Fruit fly (Drosophila melanogaster) whole organism, embryonic: Measurements from ENCODE around the gene Rab5.

Source experiments
- Aef1 ChIP-seq: fragments of 200-800 bp; sonication (Bioruptor generic); IDR thresholded peaks from 3 replicates; pipeline ENCODE4 v1.3.6; 2022; ENCODE audit warnings: missing biosample characterization, missing genetic modification characterization
- CG10321 ChIP-seq: fragments of 200-800 bp; sonication (Bioruptor generic); IDR thresholded peaks from 2 replicates; pipeline ENCODE4 v1.3.6; 2022; ENCODE audit warnings: missing biosample characterization, missing genetic modification characterization
- CG10543 ChIP-seq: fragments of 200-800 bp; sonication (Bioruptor generic); optimal IDR thresholded peaks from 3 replicates; lab custom pipeline; 2017; ENCODE audit warnings: missing biosample characterization, mild to moderate bottlenecking, missing genetic modification characterization, moderate library complexity
- CG10959 ChIP-seq: fragments of 200-800 bp; sonication (Bioruptor generic); IDR thresholded peaks from 2 replicates; pipeline ENCODE4 v1.3.6; 2022; ENCODE audit warnings: missing biosample characterization, missing genetic modification characterization
- CG11398 ChIP-seq: fragments of 200-800 bp; sonication (Bioruptor generic); optimal IDR thresholded peaks from 2 replicates; lab custom pipeline; 2016; ENCODE audit warnings: missing biosample characterization, missing genetic modification characterization
- CG11504 ChIP-seq: fragments of 200-800 bp; sonication (Bioruptor generic); optimal IDR thresholded peaks from 3 replicates; lab custom pipeline; 2019; ENCODE audit warnings: missing biosample characterization, mild to moderate bottlenecking, missing genetic modification characterization, moderate library complexity
- CG13894 ChIP-seq: fragments of 200-800 bp; sonication (Bioruptor generic); optimal IDR thresholded peaks from 3 replicates; lab custom pipeline; 2018; ENCODE audit warnings: missing biosample characterization, mild to moderate bottlenecking, missing genetic modification characterization, moderate library complexity
- CG15269 ChIP-seq: fragments of 200-800 bp; sonication (Bioruptor generic); optimal IDR thresholded peaks from 2 replicates; lab custom pipeline; 2018; ENCODE audit warnings: missing biosample characterization, mild to moderate bottlenecking, missing genetic modification characterization, moderate library complexity
- CG15479 ChIP-seq: fragments of 200-800 bp; sonication (Bioruptor generic); optimal IDR thresholded peaks from 3 replicates; lab custom pipeline; 2019; ENCODE audit warnings: missing biosample characterization, mild to moderate bottlenecking, missing genetic modification characterization, moderate library complexity
- CG15601 ChIP-seq: fragments of 200-800 bp; sonication (Bioruptor generic); optimal IDR thresholded peaks from 3 replicates; lab custom pipeline; 2019; ENCODE audit warnings: missing biosample characterization, mild to moderate bottlenecking, missing genetic modification characterization, moderate library complexity
- CG17612 ChIP-seq: fragments of 200-800 bp; sonication (Bioruptor generic); IDR thresholded peaks from 2 replicates; pipeline ENCODE4 v1.3.6; 2022; ENCODE audit warnings: missing biosample characterization, missing genetic modification characterization
- CG17802 ChIP-seq: fragments of 200-800 bp; sonication (Bioruptor generic); optimal IDR thresholded peaks from 2 replicates; lab custom pipeline; 2018; ENCODE audit warnings: missing biosample characterization, mild to moderate bottlenecking, missing genetic modification characterization, moderate library complexity
- CG2116 ChIP-seq: fragments of 200-800 bp; sonication (Bioruptor generic); optimal IDR thresholded peaks from 3 replicates; lab custom pipeline; 2018; ENCODE audit warnings: missing biosample characterization, mild to moderate bottlenecking, missing genetic modification characterization
- CG30431 ChIP-seq: fragments of 200-800 bp; sonication (Bioruptor generic); optimal IDR thresholded peaks from 2 replicates; lab custom pipeline; 2017; ENCODE audit warnings: missing biosample characterization, missing genetic modification characterization
- CG34224 ChIP-seq: fragments of 200-800 bp; sonication (Bioruptor generic); IDR thresholded peaks from 3 replicates; pipeline ENCODE4 v1.3.6; 2022; ENCODE audit warnings: missing biosample characterization, missing genetic modification characterization; ENCODE audit not compliant: partially characterized antibody
- CG4854 ChIP-seq: fragments of 200-800 bp; sonication (Bioruptor generic); optimal IDR thresholded peaks from 2 replicates; lab custom pipeline; 2016; ENCODE audit warnings: missing biosample characterization, missing genetic modification characterization, inconsistent platforms
- CG6813 ChIP-seq: fragments of 200-800 bp; sonication (Bioruptor generic); optimal IDR thresholded peaks from 2 replicates; lab custom pipeline; 2017; ENCODE audit warnings: missing biosample characterization, missing genetic modification characterization, mild to moderate bottlenecking, moderate library complexity, missing genetic modification reagents
- CG8281 ChIP-seq: fragments of 200-800 bp; sonication (Bioruptor generic); optimal IDR thresholded peaks from 2 replicates; lab custom pipeline; 2018; ENCODE audit warnings: missing biosample characterization, mild to moderate bottlenecking, missing genetic modification characterization, moderate library complexity
- CG9932 ChIP-seq: fragments of 200-800 bp; sonication (Bioruptor generic); IDR thresholded peaks from 2 replicates; pipeline ENCODE4 v1.3.6; 2022; ENCODE audit warnings: missing biosample characterization, missing genetic modification characterization
- CHES-1-like ChIP-seq: fragments of 200-800 bp; sonication (Bioruptor generic); optimal IDR thresholded peaks from 2 replicates; lab custom pipeline; 2016; ENCODE audit warnings: missing biosample characterization, missing genetic modification characterization
- Dip3 ChIP-seq: fragments of 200-800 bp; sonication (Bioruptor generic); optimal IDR thresholded peaks from 3 replicates; lab custom pipeline; 2016; ENCODE audit warnings: missing biosample characterization, missing genetic modification characterization
- MTF-1 ChIP-seq: fragments of 200-800 bp; sonication (Bioruptor generic); optimal IDR thresholded peaks from 2 replicates; lab custom pipeline; 2018; ENCODE audit warnings: missing biosample characterization, mild to moderate bottlenecking, missing genetic modification characterization, borderline replicate concordance
- Pdp1 ChIP-seq, 2 experiments: fragments of 200-800 bp; sonication (Bioruptor generic); optimal IDR thresholded peaks; 3 replicates each; lab custom pipeline; 2016; ENCODE audit warnings: missing biosample characterization in 2 of 2, missing genetic modification characterization in 2 of 2, mild to moderate bottlenecking in 1 of 2, moderate library complexity in 1 of 2
- Ptx1 ChIP-seq: fragments of 200-800 bp; sonication (Bioruptor generic); IDR thresholded peaks from 2 replicates; pipeline ENCODE4 v1.3.6; 2022; ENCODE audit warnings: missing biosample characterization, missing genetic modification characterization
- Rfx ChIP-seq: fragments of 200-800 bp; sonication (Bioruptor generic); IDR thresholded peaks from 2 replicates; pipeline ENCODE4 v1.3.6; 2022; ENCODE audit warnings: missing biosample characterization, missing genetic modification characterization
- Spps ChIP-seq: fragments of 200-800 bp; sonication (Bioruptor generic); optimal IDR thresholded peaks from 2 replicates; lab custom pipeline; 2018; ENCODE audit warnings: missing biosample characterization, mild to moderate bottlenecking, missing genetic modification characterization
- Xrp1 ChIP-seq: fragments of 200-800 bp; sonication (Bioruptor generic); IDR thresholded peaks from 2 replicates; pipeline ENCODE4 v1.3.6; 2022; ENCODE audit warnings: missing biosample characterization, missing genetic modification characterization
- cato ChIP-seq: fragments of 200-800 bp; sonication (Bioruptor generic); optimal IDR thresholded peaks from 2 replicates; lab custom pipeline; 2016; ENCODE audit warnings: missing biosample characterization, missing genetic modification characterization, borderline replicate concordance
- crc ChIP-seq: fragments of 200-800 bp; sonication (Bioruptor generic); optimal IDR thresholded peaks from 2 replicates; lab custom pipeline; 2016; ENCODE audit warnings: missing biosample characterization, missing genetic modification characterization
- dm ChIP-seq: fragments of 200-800 bp; sonication (Bioruptor generic); optimal IDR thresholded peaks from 3 replicates; lab custom pipeline; 2016; ENCODE audit warnings: missing biosample characterization, missing genetic modification characterization
- emc ChIP-seq: fragments of 200-800 bp; sonication (Bioruptor generic); optimal IDR thresholded peaks from 2 replicates; lab custom pipeline; 2016; ENCODE audit warnings: missing biosample characterization, missing genetic modification characterization
- ind ChIP-seq: fragments of 200-800 bp; sonication (Bioruptor generic); optimal IDR thresholded peaks from 3 replicates; lab custom pipeline; 2016; ENCODE audit warnings: missing biosample characterization, missing genetic modification characterization
- klu ChIP-seq: fragments of 200-800 bp; sonication (Bioruptor generic); IDR thresholded peaks from 2 replicates; pipeline ENCODE4 v1.3.6; 2022; ENCODE audit warnings: missing biosample characterization, missing genetic modification characterization
- mld ChIP-seq: fragments of 200-800 bp; sonication (Bioruptor generic); IDR thresholded peaks from 3 replicates; pipeline ENCODE4 v1.3.6; 2022; ENCODE audit warnings: missing biosample characterization, missing genetic modification characterization; ENCODE audit not compliant: partially characterized antibody
- nmo ChIP-seq: fragments of 200-800 bp; sonication (Bioruptor generic); optimal IDR thresholded peaks from 2 replicates; lab custom pipeline; 2018; ENCODE audit warnings: missing biosample characterization, mild to moderate bottlenecking, missing genetic modification characterization, moderate library complexity
- pan ChIP-seq, 4 experiments: fragments of >200 bp in 3 of 4; fragments of 200-800 bp in 1 of 4; sonication (Bioruptor generic) in 1 of 4; optimal IDR thresholded peaks in 3 of 4; IDR thresholded peaks in 1 of 4; 2 replicates each; pipeline versions ENCODE4 v1.3.6 to Lab custom; 2017 to 2022; ENCODE audit warnings: missing biosample characterization in 2 of 4, missing genetic modification characterization in 2 of 4, mixed read lengths in 1 of 4
- pita ChIP-seq: fragments of 200-800 bp; sonication (Bioruptor generic); optimal IDR thresholded peaks from 2 replicates; lab custom pipeline; 2017; ENCODE audit warnings: missing biosample characterization, mild to moderate bottlenecking, missing genetic modification characterization
- sc ChIP-seq, 3 experiments: fragments of >200 bp in 2 of 3; fragments of 200-800 bp in 1 of 3; sonication (Bioruptor generic) in 1 of 3; optimal IDR thresholded peaks; 2 replicates in 2 of 3; 3 replicates in 1 of 3; lab custom pipeline; 2017; ENCODE audit warnings: mild to moderate bottlenecking in 1 of 3, missing biosample characterization in 1 of 3, missing genetic modification characterization in 1 of 3, missing genetic modification reagents in 1 of 3
- scrt ChIP-seq: fragments of 200-800 bp; sonication (Bioruptor generic); optimal IDR thresholded peaks from 2 replicates; lab custom pipeline; 2018; ENCODE audit warnings: missing biosample characterization, mild to moderate bottlenecking, missing genetic modification characterization, moderate library complexity
- slbo ChIP-seq: fragments of 200-800 bp; sonication (Bioruptor generic); IDR thresholded peaks from 2 replicates; pipeline ENCODE4 v1.3.6; 2022; ENCODE audit warnings: missing biosample characterization, missing genetic modification characterization
- trh ChIP-seq: fragments of 200-800 bp; sonication (Bioruptor generic); optimal IDR thresholded peaks from 2 replicates; lab custom pipeline; 2016; ENCODE audit warnings: missing biosample characterization, missing genetic modification characterization
- unpg ChIP-seq: fragments of 200-800 bp; sonication (Bioruptor generic); optimal IDR thresholded peaks from 3 replicates; lab custom pipeline; 2018; ENCODE audit warnings: missing biosample characterization, mild to moderate bottlenecking, missing genetic modification characterization, moderate library complexity

Gene Rab5

DNA sequence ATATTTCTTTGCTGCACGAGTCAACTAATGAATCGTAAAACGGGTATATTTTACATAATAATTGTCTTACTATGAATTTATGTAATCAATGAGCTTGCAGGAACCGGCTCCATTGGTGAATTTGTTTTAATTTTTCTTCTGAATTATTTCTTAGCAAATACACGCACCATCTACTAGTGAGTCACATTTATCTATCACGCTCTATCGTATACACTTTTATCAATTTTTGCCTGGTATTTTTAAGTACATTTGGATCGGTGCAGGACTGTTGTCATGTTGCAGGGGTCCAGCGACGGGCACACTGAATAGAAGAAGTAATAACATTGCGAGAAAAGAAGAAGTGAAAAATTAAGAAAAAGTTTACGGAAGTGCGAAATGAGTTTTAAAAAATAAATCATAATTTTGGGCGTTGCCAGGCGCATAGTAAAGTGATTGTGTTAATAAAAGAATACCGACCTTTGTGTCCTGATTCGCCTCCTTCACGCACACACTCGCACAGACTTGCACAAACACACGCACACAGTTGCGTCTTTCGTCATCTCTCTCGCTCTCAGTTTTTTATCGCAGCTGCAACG is at the start of gene Rab5, which contains the start of gene Axud1 (continued):
- TF ChIP-seq CG17802 (tag; lab: Kevin White, UChicago) = peak; percentile 11
- TF ChIP-seq CHES-1-like (GFP tag; lab: Kevin White, UChicago) = no peak
- TF ChIP-seq ind (GFP tag; lab: Kevin White, UChicago) = no peak
- TF ChIP-seq Aef1 (GFP tag; lab: Robert Waterston, UW) = no peak
- TF ChIP-seq Pdp1 (GFP tag; optimal IDR thresholded peaks at IDR 0.05; lab: Kevin White, UChicago) = peak in 1 of 2 experiments; percentile 85
- TF ChIP-seq CG10543 (GFP tag; lab: Kevin White, UChicago) = no peak
- TF ChIP-seq trh (GFP tag; lab: Kevin White, UChicago) = no peak
- TF ChIP-seq Rfx (GFP tag; lab: Robert Waterston, UW) = peak; percentile 39; the same call in 1 of the 2 replicates
- TF ChIP-seq crc (GFP tag; lab: Kevin White, UChicago) = no peak
- peak; percentile 31 for TF ChIP-seq CG9932
- peak; percentile 21; the same call in 1 of the 2 replicates for TF ChIP-seq Xrp1 (GFP tag; lab: Robert Waterston, UW)
- TF ChIP-seq klu (GFP tag; lab: Robert Waterston, UW) = no peak
- no peak for TF ChIP-seq CG30431 (GFP tag; lab: Kevin White, UChicago)
- TF ChIP-seq CG10321 = peak; percentile 32; the same call in 1 of the 2 replicates
- peak; percentile 41 for TF ChIP-seq CG15601 (tag; lab: Kevin White, UChicago)
- peak; percentile 40; the same call in 1 of the 2 replicates for TF ChIP-seq slbo (GFP tag; lab: Robert Waterston, UW)
- TF ChIP-seq pita (GFP tag; lab: Kevin White, UChicago) = peak; percentile 74
- TF ChIP-seq CG4854 (GFP tag; lab: Kevin White, UChicago) = no peak
- no peak for TF ChIP-seq scrt (GFP tag; lab: Kevin White, UChicago)
- TF ChIP-seq nmo (GFP tag; lab: Kevin White, UChicago) = peak; percentile 65
- TF ChIP-seq CG17612 = no peak
- no peak for TF ChIP-seq CG6813 (GFP tag; lab: Kevin White, UChicago)
- TF ChIP-seq CG34224 (GFP tag; lab: Robert Waterston, UW) = peak; percentile 53; the same call in 1 of the 3 replicates
- 0 out of 2 replicates have a peak, but pooled peaks have one; percentile 12 for TF ChIP-seq Ptx1
- TF ChIP-seq sc (optimal IDR thresholded peaks at IDR 0.05; lab: Kevin White, UChicago) = no peak
- no peak for TF ChIP-seq sc (GFP tag; optimal IDR thresholded peaks at IDR 0.05; lab: Kevin White, UChicago)
- TF ChIP-seq CG8281 (tag; lab: Kevin White, UChicago) = no peak
- no peak for TF ChIP-seq cato
- TF ChIP-seq unpg (GFP tag; lab: Kevin White, UChicago) = peak; percentile 2
- no peak for TF ChIP-seq mld (GFP tag; lab: Robert Waterston, UW)
- no peak for TF ChIP-seq emc
- TF ChIP-seq CG11504 (tag; lab: Kevin White, UChicago) = peak; percentile 46
- TF ChIP-seq CG11398 (GFP tag; lab: Kevin White, UChicago) = no peak
- no peak for TF ChIP-seq Dip3 (GFP tag; lab: Kevin White, UChicago)
- TF ChIP-seq CG10959 (GFP tag; lab: Robert Waterston, UW) = no peak
- no peak for TF ChIP-seq pan (optimal IDR thresholded peaks at IDR 0.05; lab: Kevin White, UChicago)
- peak in 1 of 2 experiments; percentile 36 for TF ChIP-seq pan (GFP tag; optimal IDR thresholded peaks at IDR 0.05 in 1 of 2, IDR thresholded peaks at IDR 0.05 in 1 of 2)
- TF ChIP-seq CG15479 (GFP tag; lab: Kevin White, UChicago) = peak; percentile 94
- TF ChIP-seq CG15269 (tag; lab: Kevin White, UChicago) = no peak
- TF ChIP-seq MTF-1 (GFP tag; lab: Kevin White, UChicago) = no peak
- peak; percentile 42 for TF ChIP-seq dm
- peak; percentile 50 for TF ChIP-seq CG2116 (GFP tag; lab: Kevin White, UChicago)
- no peak for TF ChIP-seq CG13894 (tag; lab: Kevin White, UChicago)
- no peak for TF ChIP-seq Spps (tag; lab: Kevin White, UChicago)
